6 worm cellular contexts compared by ENCODE assay signal in the genomic region with DNA sequence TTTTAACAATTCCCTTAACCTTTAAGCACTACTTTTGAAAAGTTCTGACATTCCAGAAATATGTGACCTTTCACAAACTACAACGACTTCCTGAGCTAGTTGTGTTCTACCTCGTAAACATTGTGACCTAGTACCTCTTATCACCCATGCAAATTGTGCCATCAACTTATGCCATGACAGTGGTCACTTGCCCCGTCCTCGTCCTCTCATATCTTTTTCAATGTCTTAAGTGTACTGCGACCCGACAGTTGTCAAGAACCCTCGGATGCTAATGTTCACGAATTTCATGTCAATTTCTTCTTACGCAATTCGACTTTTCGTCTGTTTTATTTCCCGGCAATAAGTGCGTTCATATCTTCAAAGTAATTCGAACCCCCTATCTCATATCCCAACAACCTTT.
TF ChIP-seq lines count a peak whose summit lies in the region.

No protein-coding gene starts in this region.

TF ChIP-seq in whole organism, L1 larva, 84 proteins besides CTCF, POLR2A, EP300 and RAD21:
- TF ChIP-seq tlp-1 (tag; optimal IDR thresholded peaks at IDR 0.05; lab: Kevin White, UChicago) (no peak), elt-2 (tag; optimal IDR thresholded peaks at IDR 0.05; lab: Kevin White, UChicago) (peak; percentile 4), swsn-7 (tag; optimal IDR thresholded peaks at IDR 0.05; lab: Kevin White, UChicago) (no peak), C34B4.2 (tag; optimal IDR thresholded peaks at IDR 0.05; lab: Kevin White, UChicago) (no peak), nhr-28 (tag; optimal IDR thresholded peaks at IDR 0.05; lab: Kevin White, UChicago) (no peak), ama-1 (optimal IDR thresholded peaks at IDR 0.05; lab: Kevin White, UChicago) (no peak)

TF ChIP-seq in whole organism, L2 larva, 48 proteins besides CTCF, POLR2A, EP300 and RAD21:
- peak; percentile 26 for TF ChIP-seq F13H6.1 (tag; optimal IDR thresholded peaks at IDR 0.05; lab: Kevin White, UChicago)
- no peak for TF ChIP-seq ztf-1 (GFP tag; conservative IDR thresholded peaks at IDR 0.05; lab: Robert Waterston, UW)

TF ChIP-seq in whole organism, L3 larva, 47 proteins besides CTCF, POLR2A, EP300 and RAD21:
- TF ChIP-seq R02D3.7 (tag; optimal IDR thresholded peaks at IDR 0.05; lab: Kevin White, UChicago) (no peak), nfya-1 (tag; optimal IDR thresholded peaks at IDR 0.05; lab: Kevin White, UChicago; ENCODE audit: insufficient read depth) (no peak), unc-62 (GFP tag; optimal IDR thresholded peaks at IDR 0.05; lab: Kevin White, UChicago) (no peak), elt-2 (tag; optimal IDR thresholded peaks at IDR 0.05; lab: Kevin White, UChicago) (peak; percentile 2), ceh-9 (tag; optimal IDR thresholded peaks at IDR 0.05; lab: Kevin White, UChicago) (no peak), mml-1 (tag; optimal IDR thresholded peaks at IDR 0.05; lab: Kevin White, UChicago) (no peak)

TF ChIP-seq in whole organism, L4 larva, 104 proteins besides CTCF, POLR2A, EP300 and RAD21:
- no peak for TF ChIP-seq daf-16 (GFP tag; optimal IDR thresholded peaks at IDR 0.05; lab: Kevin White, UChicago)
- peak; percentile 70 for TF ChIP-seq daf-16 (tag; optimal IDR thresholded peaks at IDR 0.05; lab: Kevin White, UChicago)
- peak; percentile 12 for TF ChIP-seq pqm-1 (tag; optimal IDR thresholded peaks at IDR 0.05; lab: Kevin White, UChicago)
- TF ChIP-seq D1046.2 (GFP tag; IDR thresholded peaks at IDR 0.05; lab: Robert Waterston, UW), result no peak
- no peak for TF ChIP-seq lin-1 (GFP tag; IDR thresholded peaks at IDR 0.05; lab: Robert Waterston, UW)
- no peak for TF ChIP-seq Y105C5A.15 (GFP tag; IDR thresholded peaks at IDR 0.05; lab: Robert Waterston, UW)
- no peak for TF ChIP-seq zag-1 (tag; optimal IDR thresholded peaks at IDR 0.05; lab: Kevin White, UChicago)
- TF ChIP-seq jun-1 (tag; optimal IDR thresholded peaks at IDR 0.05; lab: Kevin White, UChicago), result no peak
- no peak for TF ChIP-seq aly-2 (tag; optimal IDR thresholded peaks at IDR 0.05; lab: Kevin White, UChicago)
- no peak for TF ChIP-seq nhr-41 (GFP tag; IDR thresholded peaks at IDR 0.05; lab: Robert Waterston, UW)
- TF ChIP-seq ceh-82 (tag; optimal IDR thresholded peaks at IDR 0.05; lab: Kevin White, UChicago), result no peak
- peak; percentile 44 for TF ChIP-seq hlh-11 (tag; optimal IDR thresholded peaks at IDR 0.05; lab: Kevin White, UChicago)
- no peak for TF ChIP-seq nhr-111 (GFP tag; optimal IDR thresholded peaks at IDR 0.05; lab: Kevin White, UChicago)
- no peak for TF ChIP-seq lir-3 (tag; optimal IDR thresholded peaks at IDR 0.05; lab: Kevin White, UChicago)
- no peak for TF ChIP-seq T20F7.1 (GFP tag; optimal IDR thresholded peaks at IDR 0.05; lab: Kevin White, UChicago)
- TF ChIP-seq skn-1 (tag; optimal IDR thresholded peaks at IDR 0.05; lab: Kevin White, UChicago), result no peak
- TF ChIP-seq nhr-28 (tag; optimal IDR thresholded peaks at IDR 0.05; lab: Kevin White, UChicago), result peak; percentile 30
- no peak for TF ChIP-seq unc-39 (tag; optimal IDR thresholded peaks at IDR 0.05; lab: Kevin White, UChicago)

TF ChIP-seq in whole organism, mixed stage, embryonic, 35 proteins besides CTCF, POLR2A, EP300 and RAD21:
- TF ChIP-seq tbx-8 (GFP tag; optimal IDR thresholded peaks at IDR 0.05; lab: Kevin White, UChicago), result no peak
- TF ChIP-seq elt-1 (tag; optimal IDR thresholded peaks at IDR 0.05; lab: Kevin White, UChicago; ENCODE audit: borderline replicate concordance, insufficient read depth), result no peak
- no peak for TF ChIP-seq lin-13 (tag; optimal IDR thresholded peaks at IDR 0.05; lab: Kevin White, UChicago)
- no peak for TF ChIP-seq sem-2 (GFP tag; optimal IDR thresholded peaks at IDR 0.05; lab: Kevin White, UChicago)
- no peak for TF ChIP-seq nhr-2 (tag; optimal IDR thresholded peaks at IDR 0.05; lab: Kevin White, UChicago)
- peak; percentile 83 for TF ChIP-seq hlh-1 (tag; optimal IDR thresholded peaks at IDR 0.05; lab: Kevin White, UChicago)
TF ChIP-seq in whole organism, mixed stage, embryonic: peak in this region for 1.

TF ChIP-seq in whole organism, young adult, 124 proteins besides CTCF, POLR2A, EP300 and RAD21:
- TF ChIP-seq nhr-80 (tag; optimal IDR thresholded peaks at IDR 0.05; lab: Kevin White, UChicago) (peak; percentile 13), F39B2.1 (GFP tag; IDR thresholded peaks at IDR 0.05; lab: Robert Waterston, UW) (no peak)
